Worm (Caenorhabditis elegans) whole organism, early embryonic: ENCODE results near the gene T10H4.4.

Experiments used
- B0310.2 ChIP-seq: sonication (generic microtip); optimal IDR thresholded peaks from 2 replicates; lab custom pipeline; 2016; ENCODE audit warnings: mild to moderate bottlenecking, missing genetic modification characterization, missing compliant biosample characterization
- F13C5.2 ChIP-seq: sonication (generic microtip); optimal IDR thresholded peaks from 2 replicates; lab custom pipeline; 2017; ENCODE audit warnings: mild to moderate bottlenecking, missing genetic modification characterization, inconsistent platforms, missing compliant biosample characterization
- aly-1 ChIP-seq: sonication (generic microtip); optimal IDR thresholded peaks from 2 replicates; lab custom pipeline; 2016; ENCODE audit warnings: missing genetic modification characterization, missing compliant biosample characterization
- ama-1 ChIP-seq: fragments of 150-350 bp; optimal IDR thresholded peaks from 2 replicates; lab custom pipeline; 2014
- ceh-13 ChIP-seq: fragments of 200-800 bp; sonication (Bioruptor generic); optimal IDR thresholded peaks from 2 replicates; lab custom pipeline; 2018; ENCODE audit warnings: mild to moderate bottlenecking, missing genetic modification characterization, missing compliant biosample characterization
- ceh-36 ChIP-seq: sonication (generic microtip); optimal IDR thresholded peaks from 2 replicates; lab custom pipeline; 2016; ENCODE audit warnings: missing genetic modification characterization, inconsistent platforms, missing compliant biosample characterization
- ets-7 ChIP-seq: sonication (generic microtip); optimal IDR thresholded peaks from 2 replicates; lab custom pipeline; 2016; ENCODE audit warnings: missing genotype, missing genetic modification characterization, missing compliant biosample characterization
- flt-1 ChIP-seq: fragments of 200-800 bp; sonication (Bioruptor generic); IDR thresholded peaks from 2 replicates; pipeline ENCODE4 v1.3.6; 2022; ENCODE audit warnings: missing genetic modification characterization, missing compliant biosample characterization
- hmbx-1 ChIP-seq: sonication (generic microtip); optimal IDR thresholded peaks from 2 replicates; lab custom pipeline; 2016; ENCODE audit warnings: mild to moderate bottlenecking, missing genetic modification characterization, missing compliant biosample characterization
- hmg-4 ChIP-seq: fragments of 200-800 bp; sonication (Bioruptor generic); optimal IDR thresholded peaks from 2 replicates; lab custom pipeline; 2018; ENCODE audit warnings: mild to moderate bottlenecking, missing genetic modification characterization, missing compliant biosample characterization
- hnd-1 ChIP-seq: sonication (generic microtip); optimal IDR thresholded peaks from 2 replicates; lab custom pipeline; 2016; ENCODE audit warnings: missing genetic modification characterization, missing compliant biosample characterization
- pes-1 ChIP-seq: fragments of 200-800 bp; sonication (Bioruptor generic); IDR thresholded peaks from 2 replicates; pipeline ENCODE4 v1.3.6; 2022; ENCODE audit warnings: missing genetic modification reagents, missing genetic modification characterization, missing compliant biosample characterization
- scrt-1 ChIP-seq: fragments of 200-800 bp; sonication (Bioruptor generic); IDR thresholded peaks from 2 replicates; pipeline ENCODE4 v1.3.6; 2022; ENCODE audit warnings: missing genetic modification characterization, missing compliant biosample characterization
- sea-1 ChIP-seq: fragments of 200-800 bp; sonication (Bioruptor generic); conservative IDR thresholded peaks from 2 replicates; pipeline ENCODE4 v1.3.6; 2022; ENCODE audit warnings: missing genetic modification characterization, missing compliant biosample characterization
- tbx-11 ChIP-seq: fragments of 200-800 bp; sonication (Bioruptor generic); IDR thresholded peaks from 2 replicates; pipeline ENCODE4 v1.3.6; 2022; ENCODE audit warnings: missing genetic modification characterization, missing compliant biosample characterization
- tbx-37 ChIP-seq: fragments of 200-800 bp; sonication (Bioruptor generic); conservative IDR thresholded peaks from 2 replicates; pipeline ENCODE4 v1.3.6; 2022; ENCODE audit warnings: missing genetic modification reagents, missing genetic modification characterization, missing compliant biosample characterization
- tra-4 ChIP-seq: sonication (generic microtip); optimal IDR thresholded peaks from 2 replicates; lab custom pipeline; 2017; ENCODE audit warnings: missing genetic modification characterization, missing compliant biosample characterization

The T10H4.4 gene

ce11 chrV:15272263-15272662, at the start of gene T10H4.4:
Gene T10H4.4, minus strand, starts transcription at chrV:15272363.
- TF ChIP-seq ceh-13: no peak

ce11 chrV:15320756-15321332, 48.7 kb upstream of the T10H4.4 start:
- TF ChIP-seq flt-1 (GFP tag; lab: Robert Waterston, UW) (peak; percentile 51; the same call in 1 of the 2 replicates), pes-1 (GFP tag; lab: Robert Waterston, UW) (peak; percentile 64)

DNA sequence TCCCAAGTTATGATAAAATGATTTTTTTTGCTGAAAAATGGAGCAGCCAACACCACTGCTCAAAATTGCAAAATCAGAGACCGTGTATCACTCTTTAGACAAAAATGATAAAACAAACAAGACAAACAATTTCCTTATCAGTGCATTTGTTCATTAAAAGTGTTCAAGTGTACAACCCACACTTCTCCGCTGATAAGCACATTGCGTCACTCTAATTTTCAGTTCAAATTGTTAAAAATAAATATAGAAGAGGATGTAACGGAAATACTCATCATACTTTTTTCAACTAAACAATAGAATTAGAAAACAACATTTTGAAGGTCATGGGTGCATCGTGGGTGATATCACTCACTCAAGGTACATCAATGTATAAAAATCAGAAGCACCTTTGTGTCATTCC, 46.5 kb upstream of the T10H4.4 start, which contains the start of gene nhr-291:
Gene nhr-291 (plus strand): TSS at position 324 of the 400 bp plus-strand sequence.
- TF ChIP-seq ets-7 (tag; lab: Kevin White, UChicago) (no peak), tbx-11 (no peak)

ce11 chrV:15315827-15316527, 43.8 kb upstream of the T10H4.4 start, which contains the start of the genes srt-22 and nhr-246:
Gene srt-22, minus strand, starts transcription at chrV:15315927.
Gene nhr-246, plus strand, starts transcription at chrV:15316477.
- no peak for TF ChIP-seq aly-1 (tag; lab: Kevin White, UChicago)
- no peak for TF ChIP-seq ama-1 (lab: Kevin White, UChicago)
- TF ChIP-seq pes-1 (GFP tag; lab: Robert Waterston, UW): no peak
- TF ChIP-seq hmbx-1 (tag; lab: Kevin White, UChicago): no peak
- TF ChIP-seq sea-1: no peak
- TF ChIP-seq F13C5.2 (tag; lab: Kevin White, UChicago): no peak
- TF ChIP-seq ceh-13: no peak
- no peak for TF ChIP-seq ceh-36 (tag; lab: Kevin White, UChicago)
- TF ChIP-seq scrt-1 (GFP tag; lab: Robert Waterston, UW): no peak
- TF ChIP-seq B0310.2: no peak
- no peak for TF ChIP-seq flt-1 (GFP tag; lab: Robert Waterston, UW)
- TF ChIP-seq hnd-1 (tag; lab: Kevin White, UChicago): no peak
- TF ChIP-seq hmg-4: no peak
- TF ChIP-seq ets-7 (tag; lab: Kevin White, UChicago): no peak
- TF ChIP-seq tbx-11: no peak
- no peak for TF ChIP-seq tbx-37 (GFP tag; lab: Robert Waterston, UW)
- TF ChIP-seq tra-4 (tag; lab: Kevin White, UChicago): no peak

- TF ChIP-seq hmg-4 (no peak), hmbx-1 (tag; lab: Kevin White, UChicago) (no peak), ceh-13 (no peak), tbx-37 (GFP tag; lab: Robert Waterston, UW) (no peak), flt-1 (GFP tag; lab: Robert Waterston, UW) (no peak), tra-4 (tag; lab: Kevin White, UChicago) (no peak), ceh-36 (tag; lab: Kevin White, UChicago) (no peak), ama-1 (lab: Kevin White, UChicago) (no peak), sea-1 (no peak)
Measured at ce11 chrV:15313529-15313928, 41.4 kb upstream of the T10H4.4 start.

DNA sequence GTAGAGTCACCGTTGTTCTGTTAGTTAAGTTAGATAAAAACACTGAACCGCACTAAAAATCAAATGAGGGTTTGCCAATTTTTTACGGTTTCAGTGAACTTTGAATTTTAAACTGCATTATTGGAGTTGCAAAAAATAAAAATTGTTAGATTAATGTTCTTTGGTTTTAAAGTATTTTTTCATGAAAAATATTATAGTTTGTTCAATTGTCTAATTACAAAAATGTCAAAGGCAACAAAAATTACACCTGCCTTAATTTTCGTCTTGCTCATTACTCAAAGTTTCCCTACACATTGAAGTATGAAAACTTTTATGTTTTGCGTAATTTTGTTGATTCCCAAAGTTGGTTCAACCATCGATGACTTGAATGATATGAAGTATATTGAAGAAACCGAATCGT, 38.6 kb upstream of the T10H4.4 start, which contains the start of gene irld-62:
Gene irld-62 (plus strand): TSS at position 301 of the 400 bp plus-strand sequence.
- TF ChIP-seq ama-1 (lab: Kevin White, UChicago): no peak
- TF ChIP-seq hmbx-1 (tag; lab: Kevin White, UChicago): no peak
- TF ChIP-seq scrt-1 (GFP tag; lab: Robert Waterston, UW): no peak
- no peak for TF ChIP-seq ets-7 (tag; lab: Kevin White, UChicago)
- TF ChIP-seq ceh-13: no peak
- no peak for TF ChIP-seq tbx-37 (GFP tag; lab: Robert Waterston, UW)
- TF ChIP-seq sea-1: no peak
- TF ChIP-seq hmg-4: no peak
- TF ChIP-seq hnd-1 (tag; lab: Kevin White, UChicago): no peak
- TF ChIP-seq B0310.2: no peak
- no peak for TF ChIP-seq aly-1 (tag; lab: Kevin White, UChicago)
- TF ChIP-seq flt-1 (GFP tag; lab: Robert Waterston, UW): no peak
- TF ChIP-seq F13C5.2 (tag; lab: Kevin White, UChicago): no peak
- no peak for TF ChIP-seq ceh-36 (tag; lab: Kevin White, UChicago)

DNA sequence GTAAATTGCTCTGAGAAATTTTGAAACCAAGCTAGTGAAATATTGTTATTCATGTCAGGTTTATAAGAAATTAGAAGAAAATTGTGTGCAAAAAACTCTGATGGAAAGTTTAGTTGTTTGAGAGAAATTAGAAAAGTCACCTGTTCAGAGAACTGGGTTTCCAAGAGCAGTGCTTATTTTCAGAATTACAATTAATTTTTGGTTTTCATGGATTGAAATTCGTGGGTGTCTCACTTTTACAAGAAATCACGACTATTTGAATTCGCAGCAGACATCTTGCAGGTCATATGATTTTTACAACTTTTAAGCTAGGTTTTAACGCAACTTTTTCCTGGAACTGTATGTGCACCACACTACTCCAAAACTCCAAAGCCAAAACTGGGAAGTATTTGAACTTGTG, 36.8 kb upstream of the T10H4.4 start, which contains the start of gene srz-10:
Gene srz-10 (minus strand): TSS at position 88 of the 400 bp plus-strand sequence.
- no peak for TF ChIP-seq hmg-4
- no peak for TF ChIP-seq scrt-1 (GFP tag; lab: Robert Waterston, UW)
- TF ChIP-seq ets-7 (tag; lab: Kevin White, UChicago): no peak
- no peak for TF ChIP-seq ceh-13
- TF ChIP-seq flt-1 (GFP tag; lab: Robert Waterston, UW): no peak
- no peak for TF ChIP-seq F13C5.2 (tag; lab: Kevin White, UChicago)
- no peak for TF ChIP-seq tbx-11
- TF ChIP-seq B0310.2: no peak
- TF ChIP-seq ama-1 (lab: Kevin White, UChicago): no peak
- TF ChIP-seq ceh-36 (tag; lab: Kevin White, UChicago): no peak
- TF ChIP-seq hmbx-1 (tag; lab: Kevin White, UChicago): no peak
- TF ChIP-seq hnd-1 (tag; lab: Kevin White, UChicago): no peak
- TF ChIP-seq sea-1: no peak
- no peak for TF ChIP-seq tra-4 (tag; lab: Kevin White, UChicago)
- TF ChIP-seq aly-1 (tag; lab: Kevin White, UChicago): no peak
- no peak for TF ChIP-seq pes-1 (GFP tag; lab: Robert Waterston, UW)
- no peak for TF ChIP-seq tbx-37 (GFP tag; lab: Robert Waterston, UW)

DNA sequence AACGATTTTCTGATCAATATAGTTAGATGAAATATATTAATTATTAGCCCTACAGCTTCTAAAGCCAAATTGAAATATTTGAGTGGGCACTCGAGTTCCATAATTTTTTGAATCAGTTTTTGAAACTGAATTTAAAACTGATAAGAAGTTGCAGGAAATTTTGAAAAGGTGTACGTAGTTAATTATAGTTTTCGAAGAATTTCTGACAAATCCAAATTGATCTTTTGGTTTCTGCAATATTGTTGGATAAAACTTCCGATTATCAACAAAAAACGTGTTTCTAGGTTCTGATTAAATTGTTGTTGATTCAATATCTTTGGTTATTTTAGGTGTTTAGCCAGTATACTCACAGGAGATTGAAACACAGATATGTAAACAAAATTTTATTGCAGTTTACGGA, 34.6 kb upstream of the T10H4.4 start, which contains the start of gene T26H8.4:
Gene T26H8.4 (minus strand): TSS at position 101 of the 400 bp plus-strand sequence.
- TF ChIP-seq ets-7 (tag; lab: Kevin White, UChicago): no peak
- TF ChIP-seq tra-4 (tag; lab: Kevin White, UChicago): no peak
- no peak for TF ChIP-seq hmg-4
- no peak for TF ChIP-seq sea-1
- TF ChIP-seq hnd-1 (tag; lab: Kevin White, UChicago): no peak
- no peak for TF ChIP-seq F13C5.2 (tag; lab: Kevin White, UChicago)
- no peak for TF ChIP-seq hmbx-1 (tag; lab: Kevin White, UChicago)
- TF ChIP-seq pes-1 (GFP tag; lab: Robert Waterston, UW): no peak
- TF ChIP-seq scrt-1 (GFP tag; lab: Robert Waterston, UW): no peak
- TF ChIP-seq ama-1 (lab: Kevin White, UChicago): no peak
- TF ChIP-seq ceh-36 (tag; lab: Kevin White, UChicago): no peak
- no peak for TF ChIP-seq aly-1 (tag; lab: Kevin White, UChicago)
- no peak for TF ChIP-seq tbx-11
- TF ChIP-seq B0310.2: no peak
